Worm (Caenorhabditis elegans) whole organism, mixed stage, embryonic: Measurements from ENCODE around the gene ubc-20.

Experiments used
- bed-3 ChIP-seq: fragments of 200-800 bp; sonication (Bioruptor generic); optimal IDR thresholded peaks from 3 replicates; lab custom pipeline; 2018; ENCODE audit warnings: mild to moderate bottlenecking, missing genetic modification characterization, moderate library complexity, missing compliant biosample characterization
- blmp-1 ChIP-seq: fragments of 150-350 bp; optimal IDR thresholded peaks from 2 replicates; lab custom pipeline; 2014; ENCODE audit warnings: missing biosample characterization, missing genetic modification characterization
- ceh-39 ChIP-seq: fragments of 150-350 bp; optimal IDR thresholded peaks from 2 replicates; lab custom pipeline; 2014; ENCODE audit warnings: missing biosample characterization, missing genetic modification characterization
- ceh-83 ChIP-seq: fragments of 200-800 bp; sonication (Bioruptor generic); optimal IDR thresholded peaks from 2 replicates; lab custom pipeline; 2018; ENCODE audit warnings: mild to moderate bottlenecking, missing genetic modification characterization, missing compliant biosample characterization
- mab-5 ChIP-seq: fragments of 150-350 bp; optimal IDR thresholded peaks from 2 replicates; lab custom pipeline; 2014; ENCODE audit warnings: missing biosample characterization, missing genetic modification characterization
- mep-1 ChIP-seq: fragments of 150-350 bp; optimal IDR thresholded peaks from 2 replicates; lab custom pipeline; 2017; ENCODE audit warnings: missing biosample characterization, missing genetic modification reagents, missing genetic modification characterization, inconsistent platforms
- nhr-237 ChIP-seq: fragments of 150-350 bp; optimal IDR thresholded peaks from 2 replicates; lab custom pipeline; 2014; ENCODE audit warnings: missing biosample characterization, missing genetic modification characterization
- nhr-76 ChIP-seq: sonication (generic microtip); optimal IDR thresholded peaks from 2 replicates; lab custom pipeline; 2017; ENCODE audit warnings: missing biosample characterization, missing genetic modification characterization
- pha-4 ChIP-seq: fragments of 150-350 bp; optimal IDR thresholded peaks from 2 replicates; lab custom pipeline; 2018; ENCODE audit warnings: missing biosample characterization, missing genetic modification reagents, missing genetic modification characterization
- unc-120 ChIP-seq: sonication (generic microtip); optimal IDR thresholded peaks from 2 replicates; lab custom pipeline; 2017; ENCODE audit warnings: missing genetic modification characterization, missing compliant biosample characterization; ENCODE audit not compliant: poor library complexity, severe bottlenecking
- unc-62 ChIP-seq: fragments of 150-350 bp; optimal IDR thresholded peaks from 2 replicates; lab custom pipeline; 2014; ENCODE audit warnings: missing biosample characterization, missing genetic modification reagents, missing genetic modification characterization
- ztf-11 ChIP-seq: fragments of 150-350 bp; optimal IDR thresholded peaks from 2 replicates; lab custom pipeline; 2014; ENCODE audit warnings: missing biosample characterization, missing genetic modification characterization

DNA sequence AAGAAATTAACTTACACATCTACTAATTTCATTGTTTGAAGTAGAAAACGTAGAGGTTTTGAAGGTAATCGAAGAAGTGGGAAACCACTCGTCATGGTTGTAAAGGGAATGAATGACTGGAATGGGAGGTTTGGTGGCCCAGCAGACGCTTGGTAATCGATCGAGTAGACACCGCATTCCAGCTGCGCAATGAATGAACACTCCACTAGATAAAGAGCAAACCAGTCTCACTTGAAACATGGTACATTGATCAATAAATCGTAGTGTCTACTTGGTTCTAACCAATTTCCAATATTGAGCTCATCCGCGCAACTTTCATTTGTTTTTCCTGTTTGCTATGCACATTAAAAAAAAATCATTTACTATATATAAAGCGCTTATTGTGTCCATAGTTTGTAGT, 42.3 kb upstream of the ubc-20 start, which contains the start of gene fbxb-84:
- TF ChIP-seq nhr-237 (tag; lab: Kevin White, UChicago) (no peak), unc-62 (GFP tag; lab: Kevin White, UChicago) (no peak), pha-4 (no peak), ztf-11 (tag; lab: Kevin White, UChicago) (no peak), mab-5 (tag; lab: Kevin White, UChicago) (no peak), mep-1 (tag; lab: Kevin White, UChicago) (no peak), nhr-76 (no peak), blmp-1 (tag; lab: Kevin White, UChicago) (no peak), unc-120 (tag; lab: Kevin White, UChicago) (no peak), bed-3 (GFP tag; lab: Kevin White, UChicago) (no peak), ceh-39 (tag; lab: Kevin White, UChicago) (no peak), ceh-83 (GFP tag; lab: Kevin White, UChicago) (no peak)
